Worm (Caenorhabditis elegans) whole organism, dauer: ENCODE data around the gene R07B7.8.

Experiments used
- unc-62 ChIP-seq: sonication (generic microtip); optimal IDR thresholded peaks from 2 replicates; lab custom pipeline; 2017; ENCODE audit warnings: missing biosample characterization, missing genetic modification reagents, missing genetic modification characterization

R07B7.8 gene

ce11 chrV:12048445-12048844, 35.7 kb downstream of the R07B7.8 start, which contains the start of gene dars-2:
TSS of gene dars-2 (plus strand) at chrV:12048745.
- no peak for TF ChIP-seq unc-62 (GFP tag; lab: Kevin White, UChicago)

- TF ChIP-seq unc-62 (GFP tag; lab: Kevin White, UChicago): no peak
Observed at ce11 chrV:12047735-12048134, 36.4 kb downstream of the R07B7.8 start.

- TF ChIP-seq unc-62 (GFP tag; lab: Kevin White, UChicago): no peak
Observed at ce11 chrV:12045132-12045531, 39.0 kb downstream of the R07B7.8 start, which contains the start of gene F10C2.5. TSS of gene F10C2.5 (plus strand) at chrV:12045432.

- no peak for TF ChIP-seq unc-62 (GFP tag; lab: Kevin White, UChicago)
Observed at ce11 chrV:12040823-12041606, 43.1 kb downstream of the R07B7.8 start, which contains the start of the genes kup-1 and F10C2.4. TSS of gene kup-1 (minus strand) at chrV:12040873. TSS of gene F10C2.4 (plus strand) at chrV:12041556.

ce11 chrV:12039755-12040154, 44.4 kb downstream of the R07B7.8 start:
- TF ChIP-seq unc-62 (GFP tag; lab: Kevin White, UChicago): no peak

ce11 chrV:12038783-12039182, 45.3 kb downstream of the R07B7.8 start:
- TF ChIP-seq unc-62 (GFP tag; lab: Kevin White, UChicago): no peak

ce11 chrV:12038317-12038716, 45.8 kb downstream of the R07B7.8 start:
- TF ChIP-seq unc-62 (GFP tag; lab: Kevin White, UChicago): no peak

- no peak for TF ChIP-seq unc-62 (GFP tag; lab: Kevin White, UChicago)
Observed at ce11 chrV:12037889-12038288, 46.2 kb downstream of the R07B7.8 start.

- no peak for TF ChIP-seq unc-62 (GFP tag; lab: Kevin White, UChicago)
Observed at ce11 chrV:12036129-12036528, 48.0 kb downstream of the R07B7.8 start.

ce11 chrV:12033841-12034240, 50.3 kb downstream of the R07B7.8 start:
- TF ChIP-seq unc-62 (GFP tag; lab: Kevin White, UChicago): no peak

ce11 chrV:12032060-12032459, 52.1 kb downstream of the R07B7.8 start, which contains the start of gene pkc-1:
TSS of gene pkc-1 (minus strand) at chrV:12032160.
- no peak for TF ChIP-seq unc-62 (GFP tag; lab: Kevin White, UChicago)
